In genomic region chr3L:13882532-13882931, dm6 we compare ENCODE assay signal across 3 fruit fly cellular contexts.
TF ChIP-seq lines count a peak whose summit lies in the region.

No protein-coding gene starts in this region.

- TF ChIP-seq CTCF in whole organism, embryonic (GFP tag; optimal IDR thresholded peaks at IDR 0.05; lab: Kevin White, UChicago) = no peak

TF ChIP-seq in whole organism, embryonic, 481 proteins besides CTCF, POLR2A, EP300 and RAD21 (continues in another document):
- TF ChIP-seq croc (GFP tag; conservative IDR thresholded peaks at IDR 0.05; lab: Robert Waterston, UW) = no peak
- TF ChIP-seq corto (GFP tag; optimal IDR thresholded peaks at IDR 0.05; lab: Kevin White, UChicago) = no peak
- TF ChIP-seq CG10147 (GFP tag; optimal IDR thresholded peaks at IDR 0.05; lab: Kevin White, UChicago) = no peak
- peak; percentile 47; the same call in 1 of the 2 replicates for TF ChIP-seq HLH3B (GFP tag; IDR thresholded peaks at IDR 0.05; lab: Robert Waterston, UW)
- TF ChIP-seq z (GFP tag; IDR thresholded peaks at IDR 0.05; lab: Robert Waterston, UW) = no peak
- no peak for TF ChIP-seq Trl (optimal IDR thresholded peaks at IDR 0.05; lab: Kevin White, UChicago)
- TF ChIP-seq Trl (GFP tag; optimal IDR thresholded peaks at IDR 0.05; lab: Kevin White, UChicago) = no peak
- TF ChIP-seq Gsc (GFP tag; IDR thresholded peaks at IDR 0.05; lab: Robert Waterston, UW) = no peak
- TF ChIP-seq Nf-YC (tag; optimal IDR thresholded peaks at IDR 0.05; lab: Kevin White, UChicago) = no peak
- no peak for TF ChIP-seq usp (GFP tag; optimal IDR thresholded peaks at IDR 0.05; lab: Kevin White, UChicago)
- TF ChIP-seq CG8924 (tag; optimal IDR thresholded peaks at IDR 0.05; lab: Kevin White, UChicago) = peak; percentile 1
- TF ChIP-seq danr (GFP tag; IDR thresholded peaks at IDR 0.05; lab: Robert Waterston, UW) = no peak
- TF ChIP-seq mld (GFP tag; IDR thresholded peaks at IDR 0.05; lab: Robert Waterston, UW; ENCODE audit: partially characterized antibody) = no peak
- no peak for TF ChIP-seq zen (tag; optimal IDR thresholded peaks at IDR 0.05; lab: Kevin White, UChicago)
- no peak for TF ChIP-seq Fer3 (tag; optimal IDR thresholded peaks at IDR 0.05; lab: Kevin White, UChicago)
- TF ChIP-seq Bgb (GFP tag; IDR thresholded peaks at IDR 0.05; lab: Robert Waterston, UW; ENCODE audit: partially characterized antibody) = no peak
- no peak for TF ChIP-seq CG18619 (GFP tag; optimal IDR thresholded peaks at IDR 0.05; lab: Kevin White, UChicago)
- TF ChIP-seq grau (tag; optimal IDR thresholded peaks at IDR 0.05; lab: Kevin White, UChicago) = no peak
- TF ChIP-seq CG3847 (GFP tag; IDR thresholded peaks at IDR 0.05; lab: Robert Waterston, UW) = no peak
- no peak for TF ChIP-seq CG34422 (GFP tag; IDR thresholded peaks at IDR 0.05; lab: Robert Waterston, UW)
- TF ChIP-seq CG14710 (tag; optimal IDR thresholded peaks at IDR 0.05; lab: Kevin White, UChicago) = no peak
- TF ChIP-seq trh (GFP tag; optimal IDR thresholded peaks at IDR 0.05; lab: Kevin White, UChicago) = no peak
- no peak for TF ChIP-seq H2.0 (GFP tag; IDR thresholded peaks at IDR 0.05; lab: Robert Waterston, UW)
- TF ChIP-seq Dbx (GFP tag; IDR thresholded peaks at IDR 0.05; lab: Robert Waterston, UW) = no peak
- no peak for TF ChIP-seq CG17568 (GFP tag; optimal IDR thresholded peaks at IDR 0.05; lab: Kevin White, UChicago)
- TF ChIP-seq jumu (GFP tag; optimal IDR thresholded peaks at IDR 0.05; lab: Kevin White, UChicago) = no peak
- no peak for TF ChIP-seq CG3995 (GFP tag; optimal IDR thresholded peaks at IDR 0.05; lab: Kevin White, UChicago)
- TF ChIP-seq klu (GFP tag; IDR thresholded peaks at IDR 0.05; lab: Robert Waterston, UW) = 0 out of 2 replicates have a peak, but pooled peaks have one; percentile 22
- no peak for TF ChIP-seq CG8388 (GFP tag; optimal IDR thresholded peaks at IDR 0.05; lab: Kevin White, UChicago)
- no peak for TF ChIP-seq CG34376 (GFP tag; optimal IDR thresholded peaks at IDR 0.05; lab: Kevin White, UChicago)
- no peak for TF ChIP-seq CG9437 (GFP tag; optimal IDR thresholded peaks at IDR 0.05; lab: Kevin White, UChicago)
- no peak for TF ChIP-seq tin (GFP tag; optimal IDR thresholded peaks at IDR 0.05; lab: Kevin White, UChicago)

TF ChIP-seq in whole organism, prepupa, 60 proteins besides CTCF, POLR2A, EP300 and RAD21:
- peak; percentile 10 for TF ChIP-seq Eip78C (GFP tag; lab: Kevin White, UChicago)
- peak; percentile 22 for TF ChIP-seq fkh (GFP tag; optimal IDR thresholded peaks at IDR 0.05; lab: Kevin White, UChicago)
- no peak for TF ChIP-seq CG11902 (GFP tag; optimal IDR thresholded peaks at IDR 0.05; lab: Kevin White, UChicago)

TF ChIP-seq in whole organism, wandering third instar larva, 38 proteins besides CTCF, POLR2A, EP300 and RAD21:
- no peak for TF ChIP-seq CG9705 (GFP tag; optimal IDR thresholded peaks at IDR 0.05; lab: Kevin White, UChicago)
- peak; percentile 27 for TF ChIP-seq Dfd (GFP tag; optimal IDR thresholded peaks at IDR 0.05; lab: Kevin White, UChicago)
TF ChIP-seq in whole organism, wandering third instar larva: peak in this region for 1.
